Worm (Caenorhabditis elegans) whole organism, late embryonic: ENCODE results near the gene T05A7.6.

Experiments used
- C08G9.2 ChIP-seq: sonication (generic microtip); optimal IDR thresholded peaks from 2 replicates; lab custom pipeline; 2016; ENCODE audit warnings: mild to moderate bottlenecking, missing genetic modification characterization, moderate library complexity, missing compliant biosample characterization
- F13H6.1 ChIP-seq: sonication (generic microtip); optimal IDR thresholded peaks from 2 replicates; lab custom pipeline; 2016; ENCODE audit warnings: missing genetic modification characterization, missing compliant biosample characterization
- K02D7.2 ChIP-seq: sonication (generic microtip); optimal IDR thresholded peaks from 2 replicates; lab custom pipeline; 2017; ENCODE audit warnings: mild to moderate bottlenecking, missing genetic modification characterization, missing compliant biosample characterization
- T23F11.4 ChIP-seq: fragments of 200-800 bp; sonication (Bioruptor generic); optimal IDR thresholded peaks from 2 replicates; lab custom pipeline; 2018; ENCODE audit warnings: mild to moderate bottlenecking, missing genetic modification characterization, missing compliant biosample characterization
- ceh-14 ChIP-seq: sonication (generic microtip); optimal IDR thresholded peaks from 2 replicates; lab custom pipeline; 2016; ENCODE audit warnings: missing genotype, missing genetic modification characterization, missing compliant biosample characterization
- ceh-18 ChIP-seq: sonication (generic microtip); optimal IDR thresholded peaks from 2 replicates; lab custom pipeline; 2016; ENCODE audit warnings: missing genetic modification characterization, missing compliant biosample characterization
- ceh-19 ChIP-seq: fragments of 200-800 bp; sonication (Bioruptor generic); optimal IDR thresholded peaks from 2 replicates; lab custom pipeline; 2018; ENCODE audit warnings: mild to moderate bottlenecking, missing genetic modification characterization, missing compliant biosample characterization
- ceh-22 ChIP-seq: sonication (generic microtip); optimal IDR thresholded peaks from 2 replicates; lab custom pipeline; 2017; ENCODE audit warnings: missing biosample characterization, missing genetic modification characterization
- ceh-24 ChIP-seq: sonication (generic microtip); optimal IDR thresholded peaks from 2 replicates; lab custom pipeline; 2016; ENCODE audit warnings: mild to moderate bottlenecking, missing genetic modification characterization, missing compliant biosample characterization
- ceh-31 ChIP-seq: sonication (generic microtip); optimal IDR thresholded peaks from 2 replicates; lab custom pipeline; 2016; ENCODE audit warnings: missing genetic modification characterization, missing compliant biosample characterization
- ceh-34 ChIP-seq: sonication (generic microtip); optimal IDR thresholded peaks from 2 replicates; lab custom pipeline; 2016; ENCODE audit warnings: mild to moderate bottlenecking, missing genetic modification characterization, missing compliant biosample characterization
- ceh-6 ChIP-seq: fragments of 200-800 bp; sonication (Bioruptor generic); optimal IDR thresholded peaks from 2 replicates; lab custom pipeline; 2018; ENCODE audit warnings: mild to moderate bottlenecking, missing genetic modification characterization, missing compliant biosample characterization
- ceh-9 ChIP-seq: sonication (generic microtip); optimal IDR thresholded peaks from 2 replicates; lab custom pipeline; 2016; ENCODE audit warnings: mild to moderate bottlenecking, missing genetic modification characterization, inconsistent platforms, missing compliant biosample characterization
- dmd-4 ChIP-seq: sonication (generic microtip); optimal IDR thresholded peaks from 2 replicates; lab custom pipeline; 2016; ENCODE audit warnings: borderline replicate concordance, missing genetic modification characterization, missing compliant biosample characterization
- elt-4 ChIP-seq: sonication (generic microtip); optimal IDR thresholded peaks from 2 replicates; lab custom pipeline; 2016; ENCODE audit warnings: missing genetic modification characterization, missing compliant biosample characterization
- ets-4 ChIP-seq: sonication (generic microtip); optimal IDR thresholded peaks from 2 replicates; lab custom pipeline; 2016; ENCODE audit warnings: missing genetic modification characterization, missing compliant biosample characterization
- eyg-1 ChIP-seq: sonication (generic microtip); optimal IDR thresholded peaks from 2 replicates; lab custom pipeline; 2016; ENCODE audit warnings: missing genotype, missing genetic modification characterization, missing compliant biosample characterization
- fkh-10 ChIP-seq: fragments of 150-350 bp; optimal IDR thresholded peaks from 2 replicates; lab custom pipeline; 2014; ENCODE audit warnings: missing biosample characterization, missing genetic modification reagents, missing genetic modification characterization
- fkh-6 ChIP-seq: sonication (generic microtip); optimal IDR thresholded peaks from 2 replicates; lab custom pipeline; 2016; ENCODE audit warnings: missing genetic modification characterization, missing compliant biosample characterization
- gmeb-2 ChIP-seq: sonication (generic microtip); optimal IDR thresholded peaks from 2 replicates; lab custom pipeline; 2016; ENCODE audit warnings: missing genetic modification characterization, inconsistent platforms, missing compliant biosample characterization
- hlh-15 ChIP-seq: sonication (generic microtip); optimal IDR thresholded peaks from 2 replicates; lab custom pipeline; 2016; ENCODE audit warnings: missing genetic modification characterization, missing compliant biosample characterization
- hlh-30 ChIP-seq: sonication (generic microtip); optimal IDR thresholded peaks from 2 replicates; lab custom pipeline; 2017; ENCODE audit warnings: antibody characterized with exemption, missing genetic modification characterization, missing compliant biosample characterization; ENCODE audit not compliant: insufficient read depth
- hlh-6 ChIP-seq: sonication (generic microtip); optimal IDR thresholded peaks from 2 replicates; lab custom pipeline; 2016; ENCODE audit warnings: missing genotype, missing genetic modification characterization, missing compliant biosample characterization
- hlh-8 ChIP-seq: sonication (generic microtip); optimal IDR thresholded peaks from 2 replicates; lab custom pipeline; 2016; ENCODE audit warnings: missing genotype, missing genetic modification characterization, missing compliant biosample characterization
- madf-2 ChIP-seq: sonication (generic microtip); optimal IDR thresholded peaks from 2 replicates; lab custom pipeline; 2017; ENCODE audit warnings: missing genetic modification characterization, missing compliant biosample characterization
- mec-3 ChIP-seq: sonication (generic microtip); optimal IDR thresholded peaks from 2 replicates; lab custom pipeline; 2016; ENCODE audit warnings: borderline replicate concordance, missing genetic modification characterization, missing compliant biosample characterization
- nfya-1 ChIP-seq: sonication (generic microtip); optimal IDR thresholded peaks from 2 replicates; lab custom pipeline; 2017; ENCODE audit warnings: missing genetic modification characterization, mild to moderate bottlenecking, missing compliant biosample characterization, antibody characterized with exemption, moderate library complexity
- nhr-11 ChIP-seq: fragments of 150-350 bp; optimal IDR thresholded peaks from 2 replicates; lab custom pipeline; 2014; ENCODE audit warnings: missing biosample characterization, missing genetic modification characterization
- nhr-232 ChIP-seq: sonication (generic microtip); optimal IDR thresholded peaks from 2 replicates; lab custom pipeline; 2016; ENCODE audit warnings: missing genetic modification characterization, missing compliant biosample characterization
- npax-4 ChIP-seq: sonication (generic microtip); optimal IDR thresholded peaks from 2 replicates; lab custom pipeline; 2016; ENCODE audit warnings: missing genetic modification characterization, missing compliant biosample characterization
- pat-9 ChIP-seq: fragments of 200-800 bp; sonication (Bioruptor generic); optimal IDR thresholded peaks from 2 replicates; lab custom pipeline; 2018; ENCODE audit warnings: mild to moderate bottlenecking, missing genetic modification characterization, moderate library complexity, missing compliant biosample characterization
- pax-1 ChIP-seq: fragments of 150-350 bp; optimal IDR thresholded peaks from 2 replicates; lab custom pipeline; 2014; ENCODE audit warnings: missing biosample characterization, missing genetic modification characterization
- pha-4 ChIP-seq: fragments of 150-350 bp; optimal IDR thresholded peaks from 2 replicates; lab custom pipeline; 2018; ENCODE audit warnings: missing biosample characterization, missing genetic modification reagents, missing genetic modification characterization
- pqm-1 ChIP-seq: sonication (generic microtip); optimal IDR thresholded peaks from 2 replicates; lab custom pipeline; 2016; ENCODE audit warnings: missing genetic modification characterization, missing compliant biosample characterization
- pros-1 ChIP-seq: fragments of 150-350 bp; optimal IDR thresholded peaks from 2 replicates; lab custom pipeline; 2014; ENCODE audit warnings: missing biosample characterization, missing genetic modification reagents, missing genetic modification characterization
- ref-2 ChIP-seq: sonication (generic microtip); optimal IDR thresholded peaks from 2 replicates; lab custom pipeline; 2016; ENCODE audit warnings: missing genetic modification characterization, missing compliant biosample characterization
- rnt-1 ChIP-seq: sonication (generic microtip); optimal IDR thresholded peaks from 2 replicates; lab custom pipeline; 2016; ENCODE audit warnings: missing genetic modification characterization, missing compliant biosample characterization
- sdc-2 ChIP-seq: sonication (generic microtip); optimal IDR thresholded peaks from 2 replicates; lab custom pipeline; 2016; ENCODE audit warnings: missing genotype, missing genetic modification characterization, missing compliant biosample characterization
- sox-2 ChIP-seq: fragments of 200-800 bp; sonication (Bioruptor generic); IDR thresholded peaks from 2 replicates; pipeline ENCODE4 v1.3.6; 2022; ENCODE audit warnings: missing genetic modification reagents, missing genetic modification characterization, missing compliant biosample characterization
- tbx-2 ChIP-seq: sonication (generic microtip); optimal IDR thresholded peaks from 2 replicates; lab custom pipeline; 2016; ENCODE audit warnings: missing genetic modification characterization, missing compliant biosample characterization
- tbx-7 ChIP-seq: sonication (generic microtip); optimal IDR thresholded peaks from 2 replicates; lab custom pipeline; 2016; ENCODE audit warnings: missing genotype, missing genetic modification characterization, missing compliant biosample characterization
- ttx-3 ChIP-seq: sonication (generic microtip); optimal IDR thresholded peaks from 2 replicates; lab custom pipeline; 2016; ENCODE audit warnings: missing genetic modification reagents, missing genetic modification characterization, missing compliant biosample characterization
- unc-3 ChIP-seq, 2 experiments: fragments of 200-800 bp in 1 of 2; sonication (Bioruptor generic) in 1 of 2; sonication (generic microtip) in 1 of 2; conservative IDR thresholded peaks in 1 of 2; optimal IDR thresholded peaks in 1 of 2; 2 replicates each; pipeline versions ENCODE4 v1.3.6 to Lab custom; 2016 to 2022; ENCODE audit warnings: missing compliant biosample characterization in 2 of 2, missing genetic modification characterization in 2 of 2, missing genetic modification reagents in 1 of 2
- unc-42 ChIP-seq: sonication (generic microtip); optimal IDR thresholded peaks from 2 replicates; lab custom pipeline; 2016; ENCODE audit warnings: missing genotype, missing genetic modification characterization, missing compliant biosample characterization
- unc-55 ChIP-seq: sonication (generic microtip); optimal IDR thresholded peaks from 2 replicates; lab custom pipeline; 2017; ENCODE audit warnings: missing biosample characterization, missing genetic modification reagents, missing genetic modification characterization
- unc-86 ChIP-seq: sonication (generic microtip); optimal IDR thresholded peaks from 2 replicates; lab custom pipeline; 2016; ENCODE audit warnings: missing genetic modification characterization, missing compliant biosample characterization
- zip-5 ChIP-seq: sonication (generic microtip); optimal IDR thresholded peaks from 2 replicates; lab custom pipeline; 2016; ENCODE audit warnings: missing genetic modification characterization, missing compliant biosample characterization
- ztf-16 ChIP-seq: sonication (generic microtip); optimal IDR thresholded peaks from 2 replicates; lab custom pipeline; 2017; ENCODE audit warnings: missing genetic modification characterization, missing compliant biosample characterization

Gene T05A7.6

DNA sequence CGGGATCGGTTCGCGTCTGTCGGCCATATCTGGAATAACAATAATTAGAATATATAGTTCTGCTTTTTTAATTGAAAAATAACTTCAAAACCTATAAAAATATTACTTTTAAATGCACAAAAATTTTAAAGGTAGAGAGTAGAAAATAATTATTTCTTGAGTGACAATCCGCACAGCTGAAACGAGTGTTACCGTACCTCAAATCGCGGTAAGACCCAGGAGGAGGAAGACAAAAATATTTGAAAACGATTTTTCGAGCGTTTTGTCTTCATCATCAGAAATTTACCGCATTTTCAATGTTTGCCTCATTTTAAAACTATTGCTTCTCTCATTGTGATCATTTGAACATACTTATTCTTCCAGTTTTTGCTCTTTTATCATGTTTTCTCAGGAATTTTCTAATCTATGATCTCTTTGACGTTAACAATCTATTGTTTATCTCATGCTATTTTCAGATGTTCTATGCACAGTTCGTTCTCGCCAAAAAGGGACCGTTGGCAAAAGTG is 26.7 kb upstream of the T05A7.6 start, which contains the start of the genes rpn-5 and scc-1:
TSS of gene rpn-5 (minus strand) at position 162 of the 506 bp plus-strand sequence.
TSS of gene scc-1 (plus strand) at position 456 of the 506 bp plus-strand sequence.
- TF ChIP-seq rnt-1 (tag; lab: Kevin White, UChicago) (no peak), nfya-1 (tag; lab: Kevin White, UChicago) (peak; percentile 85), sdc-2 (no peak), tbx-2 (tag; lab: Kevin White, UChicago) (peak; percentile 25), fkh-6 (tag; lab: Kevin White, UChicago) (no peak), pat-9 (tag; lab: Kevin White, UChicago) (no peak), sox-2 (GFP tag; lab: Robert Waterston, UW) (no peak), madf-2 (no peak), K02D7.2 (tag; lab: Kevin White, UChicago) (no peak), dmd-4 (tag; lab: Kevin White, UChicago) (no peak), pax-1 (peak; percentile 33), T23F11.4 (no peak), ceh-18 (no peak), ceh-24 (tag; lab: Kevin White, UChicago) (no peak), mec-3 (tag; lab: Kevin White, UChicago) (no peak), ceh-19 (GFP tag; lab: Kevin White, UChicago) (no peak), hlh-8 (tag; lab: Kevin White, UChicago) (no peak), ceh-9 (tag; lab: Kevin White, UChicago) (no peak), nhr-11 (tag; lab: Kevin White, UChicago) (no peak), ceh-31 (tag; lab: Kevin White, UChicago) (no peak), elt-4 (tag; lab: Kevin White, UChicago) (no peak), unc-3 (GFP tag; conservative IDR thresholded peaks at IDR 0.05; lab: Robert Waterston, UW) (no peak), unc-3 (tag; optimal IDR thresholded peaks at IDR 0.05; lab: Kevin White, UChicago) (no peak), F13H6.1 (tag; lab: Kevin White, UChicago) (no peak), ztf-16 (tag; lab: Kevin White, UChicago) (no peak), hlh-30 (tag; lab: Kevin White, UChicago) (no peak), unc-42 (tag; lab: Kevin White, UChicago) (peak; percentile 3), ceh-14 (tag; lab: Kevin White, UChicago) (no peak), tbx-7 (tag; lab: Kevin White, UChicago) (no peak), zip-5 (tag; lab: Kevin White, UChicago) (no peak), pha-4 (no peak), gmeb-2 (no peak), ets-4 (no peak), unc-55 (peak; percentile 97), ttx-3 (tag; lab: Kevin White, UChicago) (no peak), npax-4 (no peak), ref-2 (tag; lab: Kevin White, UChicago) (peak; percentile 21), fkh-10 (GFP tag; lab: Kevin White, UChicago) (no peak), hlh-6 (no peak), hlh-15 (tag; lab: Kevin White, UChicago) (no peak), ceh-34 (tag; lab: Kevin White, UChicago) (no peak)

ce11 chrII:4696055-4696454 is 24.5 kb upstream of the T05A7.6 start:
- TF ChIP-seq eyg-1 (no peak), sdc-2 (no peak), unc-86 (tag; lab: Kevin White, UChicago) (no peak), C08G9.2 (no peak), pqm-1 (no peak), rnt-1 (tag; lab: Kevin White, UChicago) (no peak), nhr-232 (no peak), ceh-6 (no peak), ceh-22 (tag; lab: Kevin White, UChicago) (no peak), pros-1 (tag; lab: Kevin White, UChicago) (no peak), dmd-4 (tag; lab: Kevin White, UChicago) (no peak), ets-4 (no peak)
